Fruit fly (Drosophila melanogaster): ENCODE measurements around the gene Cbp80.
A peak's percentile ranks its signal among the peaks of the same experiment; 100 is the strongest.

dm6 chrX:4610481-4610880 lies 39.3 kb upstream of the Cbp80 start:
- no peak for TF ChIP-seq CG31627 (GFP tag; optimal IDR thresholded peaks at IDR 0.05)
- TF ChIP-seq OdsH (GFP tag; optimal IDR thresholded peaks at IDR 0.05), result no peak
- no peak for TF ChIP-seq pdm3 (GFP tag; optimal IDR thresholded peaks at IDR 0.05)
- TF ChIP-seq achi (GFP tag; optimal IDR thresholded peaks at IDR 0.05), result no peak
- TF ChIP-seq Eip78C (GFP tag), result no peak
- TF ChIP-seq vri (GFP tag; optimal IDR thresholded peaks at IDR 0.05), result peak; percentile 72
- no peak for TF ChIP-seq dac (GFP tag; optimal IDR thresholded peaks at IDR 0.05)
- TF ChIP-seq eg (GFP tag; IDR thresholded peaks at IDR 0.05), result no peak
- no peak for TF ChIP-seq Hr38 (GFP tag; optimal IDR thresholded peaks at IDR 0.05)

All from whole organism, prepupa.